Fruit fly (Drosophila melanogaster): Measurements from ENCODE around the gene CG17328.
A peak's percentile ranks its signal among the peaks of the same experiment; 100 is the strongest.

Gene CG17328

DNA sequence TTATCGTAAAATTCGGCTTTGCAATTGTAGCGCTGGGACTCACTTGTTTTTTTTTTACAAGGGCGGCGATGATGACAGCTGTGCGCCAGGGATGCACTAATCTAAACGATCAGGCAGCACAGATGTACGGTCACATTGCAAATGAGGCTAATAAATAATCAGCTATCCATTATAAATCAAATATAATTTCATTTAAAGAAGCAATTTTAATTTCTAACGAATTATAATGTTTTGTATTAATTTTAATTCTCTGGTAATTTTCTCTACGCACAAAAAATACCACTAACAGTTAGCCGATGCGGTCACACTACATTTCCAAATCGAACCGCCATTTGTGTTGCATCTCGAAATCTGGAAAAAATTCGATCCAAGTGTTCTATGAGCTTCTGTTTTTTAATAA lies 10.9 kb downstream of the CG17328 start, which contains the start of the genes cni and fzy:
TSS of gene cni (minus strand) at position 79 of the 400 bp plus-strand sequence.
TSS of gene fzy (plus strand) at position 309 of the 400 bp plus-strand sequence.
- TF ChIP-seq ovo (GFP tag; optimal IDR thresholded peaks at IDR 0.05): no peak
- no peak for TF ChIP-seq kay (GFP tag; ENCODE audit: borderline replicate concordance)
- no peak for TF ChIP-seq CG33017 (tag; optimal IDR thresholded peaks at IDR 0.05)
- TF ChIP-seq cic (GFP tag; optimal IDR thresholded peaks at IDR 0.05): peak; percentile 35
- no peak for TF ChIP-seq CG7045 (GFP tag; optimal IDR thresholded peaks at IDR 0.05)
- peak; percentile 74 for TF ChIP-seq bab1 (GFP tag; optimal IDR thresholded peaks at IDR 0.05)
- peak; percentile 29 for TF ChIP-seq CG1620 (GFP tag; optimal IDR thresholded peaks at IDR 0.05)
- no peak for TF ChIP-seq pad (GFP tag; optimal IDR thresholded peaks at IDR 0.05)
- peak; percentile 43 for TF ChIP-seq CG14711 (tag; optimal IDR thresholded peaks at IDR 0.05)
- TF ChIP-seq Mnt (GFP tag; optimal IDR thresholded peaks at IDR 0.05): peak; percentile 37
- peak; percentile 67 for TF ChIP-seq CG11617 (GFP tag; optimal IDR thresholded peaks at IDR 0.05)
- peak; percentile 5 for TF ChIP-seq CG7101 (tag; optimal IDR thresholded peaks at IDR 0.05)
- TF ChIP-seq Clk (GFP tag; optimal IDR thresholded peaks at IDR 0.05): no peak
- no peak for TF ChIP-seq Crg-1 (GFP tag; optimal IDR thresholded peaks at IDR 0.05)
- no peak for TF ChIP-seq Hr96 (GFP tag; optimal IDR thresholded peaks at IDR 0.05)
- no peak for TF ChIP-seq CG12768 (GFP tag; optimal IDR thresholded peaks at IDR 0.05)
- no peak for TF ChIP-seq toe (GFP tag; optimal IDR thresholded peaks at IDR 0.05)
- TF ChIP-seq tj (GFP tag; optimal IDR thresholded peaks at IDR 0.05): no peak
- TF ChIP-seq CG5204 (GFP tag; optimal IDR thresholded peaks at IDR 0.05): no peak
- TF ChIP-seq cnc (optimal IDR thresholded peaks at IDR 0.05): no peak

dm6 chr2L:16315027-16315426 lies 15.3 kb downstream of the CG17328 start:
- TF ChIP-seq CG7101 (tag; optimal IDR thresholded peaks at IDR 0.05): peak; percentile 54
- TF ChIP-seq tj (GFP tag; optimal IDR thresholded peaks at IDR 0.05): peak; percentile 81
- TF ChIP-seq CG1620 (GFP tag; optimal IDR thresholded peaks at IDR 0.05): no peak
- TF ChIP-seq Crg-1 (GFP tag; optimal IDR thresholded peaks at IDR 0.05): no peak
- TF ChIP-seq pad (GFP tag; optimal IDR thresholded peaks at IDR 0.05): peak; percentile 32
- TF ChIP-seq kay (GFP tag; ENCODE audit: borderline replicate concordance): peak; percentile 98
- no peak for TF ChIP-seq Clk (GFP tag; optimal IDR thresholded peaks at IDR 0.05)
- no peak for TF ChIP-seq Hr96 (GFP tag; optimal IDR thresholded peaks at IDR 0.05)
- peak; percentile 83 for TF ChIP-seq CG12768 (GFP tag; optimal IDR thresholded peaks at IDR 0.05)
- peak; percentile 83 for TF ChIP-seq Mnt (GFP tag; optimal IDR thresholded peaks at IDR 0.05)
- peak; percentile 35 for TF ChIP-seq ovo (GFP tag; optimal IDR thresholded peaks at IDR 0.05)
- peak; percentile 58 for TF ChIP-seq CG33017 (tag; optimal IDR thresholded peaks at IDR 0.05)
- TF ChIP-seq CG11617 (GFP tag; optimal IDR thresholded peaks at IDR 0.05): peak; percentile 37
- TF ChIP-seq bab1 (GFP tag; optimal IDR thresholded peaks at IDR 0.05): peak; percentile 1
- no peak for TF ChIP-seq toe (GFP tag; optimal IDR thresholded peaks at IDR 0.05)
- no peak for TF ChIP-seq cnc (optimal IDR thresholded peaks at IDR 0.05)
- no peak for TF ChIP-seq CG5204 (GFP tag; optimal IDR thresholded peaks at IDR 0.05)
- TF ChIP-seq CG7045 (GFP tag; optimal IDR thresholded peaks at IDR 0.05): peak; percentile 25
- peak; percentile 100 for TF ChIP-seq cic (GFP tag; optimal IDR thresholded peaks at IDR 0.05)
- TF ChIP-seq CG14711 (tag; optimal IDR thresholded peaks at IDR 0.05): peak; percentile 80

DNA sequence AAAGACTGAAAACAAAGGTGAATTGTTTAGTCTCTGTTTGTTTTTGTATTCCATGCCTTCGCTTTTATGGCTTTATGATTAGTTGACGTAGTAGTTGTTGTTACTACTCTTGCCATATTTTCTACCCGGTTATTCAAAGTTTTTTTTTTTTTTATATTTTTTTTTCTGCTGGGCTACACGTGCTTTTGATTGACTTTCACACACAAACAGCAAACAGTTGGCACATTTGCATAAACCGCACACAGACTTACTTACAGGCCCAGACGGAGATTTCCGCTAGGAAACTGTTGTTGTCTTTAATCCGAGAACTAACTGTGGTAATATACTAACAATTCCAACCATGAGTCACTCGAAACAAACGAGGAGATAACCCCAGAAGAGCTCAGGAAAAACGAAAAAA lies 16.1 kb downstream of the CG17328 start:
- TF ChIP-seq cnc (optimal IDR thresholded peaks at IDR 0.05): no peak
- peak; percentile 3 for TF ChIP-seq CG12768 (GFP tag; optimal IDR thresholded peaks at IDR 0.05)
- TF ChIP-seq ovo (GFP tag; optimal IDR thresholded peaks at IDR 0.05): peak; percentile 40
- no peak for TF ChIP-seq CG7101 (tag; optimal IDR thresholded peaks at IDR 0.05)
- peak; percentile 76 for TF ChIP-seq cic (GFP tag; optimal IDR thresholded peaks at IDR 0.05)
- TF ChIP-seq kay (GFP tag; ENCODE audit: borderline replicate concordance): peak; percentile 98
- TF ChIP-seq Mnt (GFP tag; optimal IDR thresholded peaks at IDR 0.05): peak; percentile 61
- TF ChIP-seq Clk (GFP tag; optimal IDR thresholded peaks at IDR 0.05): no peak
- TF ChIP-seq CG1620 (GFP tag; optimal IDR thresholded peaks at IDR 0.05): no peak

dm6 chr2L:16316410-16316809 lies 16.7 kb downstream of the CG17328 start:
- TF ChIP-seq cic (GFP tag; optimal IDR thresholded peaks at IDR 0.05) (no peak), Clk (GFP tag; optimal IDR thresholded peaks at IDR 0.05) (no peak), CG7045 (GFP tag; optimal IDR thresholded peaks at IDR 0.05) (no peak)

- TF ChIP-seq cic (GFP tag; optimal IDR thresholded peaks at IDR 0.05) (peak; percentile 85), CG7045 (GFP tag; optimal IDR thresholded peaks at IDR 0.05) (peak; percentile 4), bab1 (GFP tag; optimal IDR thresholded peaks at IDR 0.05) (no peak), tj (GFP tag; optimal IDR thresholded peaks at IDR 0.05) (no peak), CG12768 (GFP tag; optimal IDR thresholded peaks at IDR 0.05) (peak; percentile 60), Crg-1 (GFP tag; optimal IDR thresholded peaks at IDR 0.05) (no peak), kay (GFP tag; ENCODE audit: borderline replicate concordance) (peak; percentile 5), Clk (GFP tag; optimal IDR thresholded peaks at IDR 0.05) (no peak), ovo (GFP tag; optimal IDR thresholded peaks at IDR 0.05) (peak; percentile 20), Hr96 (GFP tag; optimal IDR thresholded peaks at IDR 0.05) (no peak)
These were observed 17.4 kb downstream of the CG17328 start for dm6 chr2L:16317131-16317530.

- TF ChIP-seq Hr96 (GFP tag; optimal IDR thresholded peaks at IDR 0.05) (no peak), CG12768 (GFP tag; optimal IDR thresholded peaks at IDR 0.05) (peak; percentile 34), CG7101 (tag; optimal IDR thresholded peaks at IDR 0.05) (peak; percentile 7), Crg-1 (GFP tag; optimal IDR thresholded peaks at IDR 0.05) (peak; percentile 71), tj (GFP tag; optimal IDR thresholded peaks at IDR 0.05) (peak; percentile 72), kay (GFP tag; ENCODE audit: borderline replicate concordance) (peak; percentile 70), CG5204 (GFP tag; optimal IDR thresholded peaks at IDR 0.05) (no peak), CG1620 (GFP tag; optimal IDR thresholded peaks at IDR 0.05) (peak; percentile 41), cnc (optimal IDR thresholded peaks at IDR 0.05) (no peak), CG7045 (GFP tag; optimal IDR thresholded peaks at IDR 0.05) (peak; percentile 9), Clk (GFP tag; optimal IDR thresholded peaks at IDR 0.05) (no peak), cic (GFP tag; optimal IDR thresholded peaks at IDR 0.05) (peak; percentile 26), CG11617 (GFP tag; optimal IDR thresholded peaks at IDR 0.05) (no peak), CG33017 (tag; optimal IDR thresholded peaks at IDR 0.05) (no peak), Mnt (GFP tag; optimal IDR thresholded peaks at IDR 0.05) (peak; percentile 46), bab1 (GFP tag; optimal IDR thresholded peaks at IDR 0.05) (no peak), CG14711 (tag; optimal IDR thresholded peaks at IDR 0.05) (no peak), ovo (GFP tag; optimal IDR thresholded peaks at IDR 0.05) (peak; percentile 27), toe (GFP tag; optimal IDR thresholded peaks at IDR 0.05) (no peak), pad (GFP tag; optimal IDR thresholded peaks at IDR 0.05) (no peak)
These were observed 18.3 kb downstream of the CG17328 start for dm6 chr2L:16317777-16318610.

Measured in whole organism, adult.